Worm (Caenorhabditis elegans) whole organism, early embryonic: ENCODE results near the gene C15B12.2.

Source experiments
- F13C5.2 ChIP-seq: sonication (generic microtip); optimal IDR thresholded peaks from 2 replicates; lab custom pipeline; 2017; ENCODE audit warnings: mild to moderate bottlenecking, missing genetic modification characterization, inconsistent platforms, missing compliant biosample characterization
- ama-1 ChIP-seq: fragments of 150-350 bp; optimal IDR thresholded peaks from 2 replicates; lab custom pipeline; 2014
- hmbx-1 ChIP-seq: sonication (generic microtip); optimal IDR thresholded peaks from 2 replicates; lab custom pipeline; 2016; ENCODE audit warnings: mild to moderate bottlenecking, missing genetic modification characterization, missing compliant biosample characterization
- hmg-4 ChIP-seq: fragments of 200-800 bp; sonication (Bioruptor generic); optimal IDR thresholded peaks from 2 replicates; lab custom pipeline; 2018; ENCODE audit warnings: mild to moderate bottlenecking, missing genetic modification characterization, missing compliant biosample characterization
- pes-1 ChIP-seq: fragments of 200-800 bp; sonication (Bioruptor generic); IDR thresholded peaks from 2 replicates; pipeline ENCODE4 v1.3.6; 2022; ENCODE audit warnings: missing genetic modification reagents, missing genetic modification characterization, missing compliant biosample characterization
- tbx-11 ChIP-seq: fragments of 200-800 bp; sonication (Bioruptor generic); IDR thresholded peaks from 2 replicates; pipeline ENCODE4 v1.3.6; 2022; ENCODE audit warnings: missing genetic modification characterization, missing compliant biosample characterization
- tra-4 ChIP-seq: sonication (generic microtip); optimal IDR thresholded peaks from 2 replicates; lab custom pipeline; 2017; ENCODE audit warnings: missing genetic modification characterization, missing compliant biosample characterization

DNA sequence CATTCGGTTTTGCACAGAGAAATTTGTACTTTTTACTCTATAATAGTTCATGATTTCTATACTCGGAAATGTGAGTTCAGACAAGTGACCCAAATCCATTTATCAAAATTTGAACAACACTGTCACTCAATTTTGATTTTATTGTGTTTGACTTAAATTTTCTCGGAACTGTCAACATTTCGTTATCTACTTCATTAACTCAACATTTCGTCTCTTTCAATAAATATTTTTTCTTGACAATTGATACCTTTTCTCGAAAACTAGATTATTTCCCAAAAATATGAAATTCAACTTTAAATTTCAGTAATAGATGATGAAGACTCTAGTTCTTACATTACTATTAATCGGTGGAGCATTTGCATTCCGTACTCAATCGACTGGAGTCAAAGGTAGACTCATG lies 47.4 kb downstream of the C15B12.2 start, which contains the start of gene ttr-36:
- TF ChIP-seq ama-1 (no peak), hmg-4 (GFP tag; lab: Kevin White, UChicago) (no peak), tra-4 (tag; lab: Kevin White, UChicago) (no peak), tbx-11 (GFP tag; lab: Robert Waterston, UW) (no peak), F13C5.2 (no peak), hmbx-1 (tag; lab: Kevin White, UChicago) (no peak), pes-1 (GFP tag; lab: Robert Waterston, UW) (no peak)
